Fruit fly (Drosophila melanogaster) whole organism, prepupa: Measurements from ENCODE around the gene Hsp70Ab.

Experiments
- Blimp-1 ChIP-seq: fragments of 200-800 bp; sonication (Bioruptor generic); optimal IDR thresholded peaks from 3 replicates; lab custom pipeline; 2017; ENCODE audit warnings: missing biosample characterization, missing genetic modification characterization, mild to moderate bottlenecking, moderate library complexity, missing genetic modification reagents
- CG10631 ChIP-seq: fragments of 200-800 bp; sonication (Bioruptor generic); optimal IDR thresholded peaks from 2 replicates; lab custom pipeline; 2016; ENCODE audit warnings: missing biosample characterization, missing genetic modification characterization
- CG10669 ChIP-seq: fragments of 200-800 bp; sonication (Bioruptor generic); optimal IDR thresholded peaks from 3 replicates; lab custom pipeline; 2018; ENCODE audit warnings: missing biosample characterization, mild to moderate bottlenecking, missing genetic modification characterization, moderate library complexity
- CG11294 ChIP-seq: fragments of 200-800 bp; sonication (Bioruptor generic); IDR thresholded peaks from 2 replicates; pipeline ENCODE4 v1.3.6; 2022; ENCODE audit warnings: missing biosample characterization, missing genetic modification characterization
- CG11762 ChIP-seq: fragments of 200-800 bp; sonication (Bioruptor generic); optimal IDR thresholded peaks from 3 replicates; lab custom pipeline; 2016; ENCODE audit warnings: missing biosample characterization, missing genetic modification characterization; ENCODE audit not compliant: insufficient read depth
- CG1621 ChIP-seq: fragments of 200-800 bp; sonication (Bioruptor generic); optimal IDR thresholded peaks from 3 replicates; lab custom pipeline; 2018; ENCODE audit warnings: missing biosample characterization, mild to moderate bottlenecking, missing genetic modification characterization
- CG3032 ChIP-seq: fragments of 200-800 bp; optimal IDR thresholded peaks from 2 replicates; lab custom pipeline; 2019; ENCODE audit warnings: missing biosample characterization, mild to moderate bottlenecking, missing genetic modification characterization, moderate library complexity
- CG32006 ChIP-seq: fragments of 200-800 bp; sonication (Bioruptor generic); optimal IDR thresholded peaks from 3 replicates; lab custom pipeline; 2017; ENCODE audit warnings: missing biosample characterization, mild to moderate bottlenecking, missing genetic modification characterization
- CG34406 ChIP-seq: fragments of 200-800 bp; sonication (Bioruptor generic); optimal IDR thresholded peaks from 3 replicates; lab custom pipeline; 2016; ENCODE audit warnings: missing biosample characterization, missing genetic modification characterization
- CG6163 ChIP-seq: fragments of 200-800 bp; sonication (Bioruptor generic); IDR thresholded peaks from 3 replicates; pipeline ENCODE4 v1.3.6; 2022; ENCODE audit warnings: missing biosample characterization, missing genetic modification characterization
- CG6276 ChIP-seq: fragments of 200-800 bp; sonication (Bioruptor generic); optimal IDR thresholded peaks from 2 replicates; lab custom pipeline; 2017; ENCODE audit warnings: missing biosample characterization, mild to moderate bottlenecking, missing genetic modification characterization
- CG6792 ChIP-seq: fragments of 200-800 bp; sonication (Bioruptor generic); optimal IDR thresholded peaks from 3 replicates; lab custom pipeline; 2016; ENCODE audit warnings: missing biosample characterization, missing genetic modification characterization
- CG6808 ChIP-seq: fragments of 200-800 bp; sonication (Bioruptor generic); optimal IDR thresholded peaks from 3 replicates; lab custom pipeline; 2017; ENCODE audit warnings: missing biosample characterization, missing genetic modification characterization, mild to moderate bottlenecking, moderate library complexity, missing genetic modification reagents
- CG7368 ChIP-seq: fragments of 200-800 bp; sonication (Bioruptor generic); optimal IDR thresholded peaks from 3 replicates; lab custom pipeline; 2016; ENCODE audit warnings: missing biosample characterization, missing genetic modification characterization
- CG8119 ChIP-seq: fragments of 200-800 bp; sonication (Bioruptor generic); IDR thresholded peaks from 3 replicates; pipeline ENCODE4 v1.3.6; 2022; ENCODE audit warnings: missing biosample characterization, missing genetic modification characterization
- CG8319 ChIP-seq: fragments of 200-800 bp; sonication (Bioruptor generic); optimal IDR thresholded peaks from 3 replicates; lab custom pipeline; 2016; ENCODE audit warnings: missing biosample characterization, missing genetic modification characterization
- CG8632 ChIP-seq: fragments of 200-800 bp; sonication (Bioruptor generic); optimal IDR thresholded peaks from 3 replicates; lab custom pipeline; 2016; ENCODE audit warnings: missing biosample characterization, missing genetic modification characterization
- CG9139 ChIP-seq: fragments of 200-800 bp; sonication (Bioruptor generic); optimal IDR thresholded peaks from 3 replicates; lab custom pipeline; 2017; ENCODE audit warnings: missing biosample characterization, mild to moderate bottlenecking, missing genetic modification characterization
- Eip75B ChIP-seq: fragments of 200-800 bp; sonication (Bioruptor generic); optimal IDR thresholded peaks from 3 replicates; lab custom pipeline; 2016; ENCODE audit warnings: missing biosample characterization, missing genetic modification characterization
- Eip78C ChIP-seq: fragments of 200-800 bp; sonication (Bioruptor generic); peaks from one replicate; lab custom pipeline; 2016; ENCODE audit warnings: missing biosample characterization, missing genetic modification characterization
- Eip93F ChIP-seq: fragments of 200-800 bp; sonication (Bioruptor generic); optimal IDR thresholded peaks from 2 replicates; lab custom pipeline; 2016; ENCODE audit warnings: missing biosample characterization, mild to moderate bottlenecking, missing genetic modification characterization
- Gug ChIP-seq: fragments of 200-800 bp; sonication (Bioruptor generic); IDR thresholded peaks from 2 replicates; pipeline ENCODE4 v1.3.6; 2022; ENCODE audit warnings: missing biosample characterization, missing genetic modification characterization
- Hr38 ChIP-seq: sonication (Bioruptor generic); optimal IDR thresholded peaks from 2 replicates; lab custom pipeline; 2016; ENCODE audit warnings: missing biosample characterization, missing genetic modification characterization
- Lpt ChIP-seq: fragments of 200-800 bp; sonication (Bioruptor generic); optimal IDR thresholded peaks from 3 replicates; lab custom pipeline; 2016; ENCODE audit warnings: missing biosample characterization, missing genetic modification characterization
- Met ChIP-seq: fragments of 200-800 bp; sonication (Bioruptor generic); optimal IDR thresholded peaks from 3 replicates; lab custom pipeline; 2016; ENCODE audit warnings: missing biosample characterization, missing genetic modification characterization
- Smox ChIP-seq: fragments of 200-800 bp; sonication (Bioruptor generic); optimal IDR thresholded peaks from 3 replicates; lab custom pipeline; 2016; ENCODE audit warnings: missing biosample characterization, missing genetic modification characterization
- Sox102F ChIP-seq: fragments of 200-800 bp; sonication (Bioruptor generic); optimal IDR thresholded peaks from 2 replicates; lab custom pipeline; 2016; ENCODE audit warnings: missing biosample characterization, mild to moderate bottlenecking, missing genetic modification characterization
- Sox14 ChIP-seq: fragments of 200-800 bp; sonication (Bioruptor generic); optimal IDR thresholded peaks from 3 replicates; lab custom pipeline; 2016; ENCODE audit warnings: missing biosample characterization, missing genetic modification characterization
- Sox15 ChIP-seq: fragments of 200-800 bp; sonication (Bioruptor generic); optimal IDR thresholded peaks from 3 replicates; lab custom pipeline; 2016; ENCODE audit warnings: missing biosample characterization, missing genetic modification characterization
- achi ChIP-seq: fragments of 200-800 bp; sonication (Bioruptor generic); optimal IDR thresholded peaks from 3 replicates; lab custom pipeline; 2016; ENCODE audit warnings: missing biosample characterization, missing genetic modification characterization
- acj6 ChIP-seq: fragments of 200-800 bp; sonication (Bioruptor generic); optimal IDR thresholded peaks from 3 replicates; lab custom pipeline; 2016; ENCODE audit warnings: missing biosample characterization, missing genetic modification characterization
- cyc ChIP-seq: fragments of 200-800 bp; sonication (Bioruptor generic); optimal IDR thresholded peaks from 3 replicates; lab custom pipeline; 2016; ENCODE audit warnings: missing biosample characterization, missing genetic modification characterization
- dac ChIP-seq: fragments of 200-800 bp; sonication (Bioruptor generic); optimal IDR thresholded peaks from 2 replicates; lab custom pipeline; 2017; ENCODE audit warnings: missing biosample characterization, mild to moderate bottlenecking, missing genetic modification characterization
- dsx ChIP-seq: fragments of 200-800 bp; optimal IDR thresholded peaks from 3 replicates; lab custom pipeline; 2019; ENCODE audit warnings: missing biosample characterization, mild to moderate bottlenecking, missing genetic modification characterization, moderate library complexity; ENCODE audit not compliant: poor library complexity, severe bottlenecking
- eg ChIP-seq: fragments of 200-800 bp; sonication (Bioruptor generic); IDR thresholded peaks from 3 replicates; pipeline ENCODE4 v1.3.6; 2022; ENCODE audit warnings: missing biosample characterization, missing genetic modification characterization
- esn ChIP-seq: fragments of 200-800 bp; sonication (Bioruptor generic); optimal IDR thresholded peaks from 2 replicates; lab custom pipeline; 2016; ENCODE audit warnings: missing biosample characterization, mild to moderate bottlenecking, missing genetic modification characterization, moderate library complexity
- pdm3 ChIP-seq: fragments of 200-800 bp; sonication (Bioruptor generic); optimal IDR thresholded peaks from 3 replicates; lab custom pipeline; 2016; ENCODE audit warnings: missing biosample characterization, missing genetic modification characterization
- salr ChIP-seq, 2 experiments: fragments of 200-800 bp; sonication (Bioruptor generic); optimal IDR thresholded peaks; 3 replicates each; lab custom pipeline; 2016 to 2018; ENCODE audit warnings: missing biosample characterization in 2 of 2, missing genetic modification characterization in 2 of 2, mild to moderate bottlenecking in 1 of 2
- spab ChIP-seq: fragments of 200-800 bp; sonication (Bioruptor generic); optimal IDR thresholded peaks from 2 replicates; lab custom pipeline; 2017; ENCODE audit warnings: missing biosample characterization, mild to moderate bottlenecking, missing genetic modification characterization, missing genetic modification reagents
- svp ChIP-seq: fragments of 200-800 bp; sonication (Bioruptor generic); peaks from one replicate; lab custom pipeline; 2016; ENCODE audit warnings: missing biosample characterization, missing genetic modification characterization
- topi ChIP-seq: fragments of 200-800 bp; sonication (Bioruptor generic); optimal IDR thresholded peaks from 3 replicates; lab custom pipeline; 2016; ENCODE audit warnings: missing biosample characterization, missing genetic modification characterization
- vri ChIP-seq: fragments of 200-800 bp; sonication (Bioruptor generic); optimal IDR thresholded peaks from 3 replicates; lab custom pipeline; 2016; ENCODE audit warnings: missing biosample characterization, mild to moderate bottlenecking, missing genetic modification characterization

The Hsp70Ab gene

DNA sequence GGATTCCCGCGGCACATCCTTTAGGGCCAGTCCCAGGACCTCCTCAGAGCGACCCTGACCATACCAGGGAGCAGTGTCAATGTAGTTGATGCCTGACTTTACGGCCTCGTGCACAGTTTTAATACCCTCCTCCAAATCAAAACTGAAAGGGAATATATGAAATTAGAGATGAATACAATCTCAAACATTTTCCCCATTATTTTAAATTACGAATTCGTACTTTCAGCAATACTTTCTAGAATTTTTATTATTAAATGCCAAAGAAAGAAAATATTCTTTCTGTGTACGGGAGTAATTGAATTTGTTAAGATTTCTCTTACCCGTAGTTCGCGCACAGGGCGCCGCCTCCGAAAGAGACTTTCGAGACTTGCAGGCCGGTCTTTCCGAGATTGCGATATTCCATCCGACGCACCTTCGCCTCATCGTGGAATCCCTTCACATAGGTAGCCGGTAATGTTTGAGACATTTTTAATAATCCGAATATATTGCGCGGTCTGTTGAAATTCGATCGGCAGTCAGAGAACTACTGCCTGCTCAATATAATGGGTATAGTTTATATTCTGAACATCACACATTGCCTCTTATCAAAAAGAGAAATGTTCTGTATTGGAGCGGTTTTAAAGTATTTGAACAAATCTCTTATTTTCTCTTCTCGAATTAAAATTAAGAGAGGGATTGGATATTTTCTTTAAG, 21.7 kb downstream of the Hsp70Ab start, which contains the start of gene CG18547 (continued):
- TF ChIP-seq Gug (GFP tag; lab: Robert Waterston, UW) (0 out of 2 replicates have a peak, but pooled peaks have one; percentile 20), CG8319 (no peak), Smox (peak; percentile 41), Lpt (GFP tag; lab: Kevin White, UChicago) (peak; percentile 3), CG8119 (GFP tag; lab: Robert Waterston, UW) (0 out of 3 replicates have a peak, but pooled peaks have one; percentile 40), CG8632 (GFP tag; lab: Kevin White, UChicago) (peak; percentile 46), CG7368 (GFP tag; lab: Kevin White, UChicago) (peak; percentile 32), CG3032 (tag; lab: Kevin White, UChicago) (peak; percentile 40), Met (peak; percentile 62), eg (GFP tag; lab: Robert Waterston, UW) (no peak), CG32006 (GFP tag; lab: Kevin White, UChicago) (peak; percentile 25), acj6 (peak; percentile 51), CG9139 (no peak), CG6808 (GFP tag; lab: Kevin White, UChicago) (peak; percentile 5), salr (GFP tag; optimal IDR thresholded peaks at IDR 0.05; lab: Kevin White, UChicago) (no peak), Sox14 (GFP tag; lab: Kevin White, UChicago) (peak; percentile 50), CG10631 (peak; percentile 41), spab (GFP tag; lab: Kevin White, UChicago) (no peak), CG34406 (GFP tag; lab: Kevin White, UChicago) (peak; percentile 43), CG11294 (GFP tag; lab: Robert Waterston, UW) (no peak), CG11762 (GFP tag; lab: Kevin White, UChicago) (peak; percentile 32), pdm3 (GFP tag; lab: Kevin White, UChicago) (peak; percentile 46), topi (GFP tag; lab: Kevin White, UChicago) (peak; percentile 54), CG10669 (GFP tag; lab: Kevin White, UChicago) (peak; percentile 57), Blimp-1 (no peak), esn (peak; percentile 46), Hr38 (GFP tag; lab: Kevin White, UChicago) (no peak), Sox102F (GFP tag; lab: Kevin White, UChicago) (peak; percentile 64)

DNA sequence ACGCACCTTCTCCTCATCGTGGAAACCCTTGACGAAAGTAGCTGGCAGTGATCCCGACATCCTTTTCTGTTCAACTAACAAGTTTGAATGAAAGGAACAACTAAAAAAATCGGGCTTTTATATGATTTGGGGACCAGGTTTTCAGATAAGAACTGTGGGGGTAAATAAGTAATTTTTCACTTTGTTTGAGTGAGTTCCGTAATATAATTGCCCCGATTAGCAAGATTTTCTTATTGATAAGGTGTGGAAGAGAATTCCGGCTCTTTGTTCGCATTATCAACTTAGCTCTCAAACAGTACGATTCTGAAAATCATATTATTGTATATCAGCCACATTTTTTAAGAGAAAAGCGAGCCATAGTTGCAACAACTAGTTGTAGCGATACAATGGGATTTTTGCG, 23.6 kb downstream of the Hsp70Ab start, which contains the start of gene CG12224:
Gene CG12224 (minus strand): TSS at position 101 of the 400 bp plus-strand sequence.
- TF ChIP-seq CG6792 (GFP tag; lab: Kevin White, UChicago): no peak
- TF ChIP-seq CG11294 (GFP tag; lab: Robert Waterston, UW): no peak
- TF ChIP-seq CG3032 (tag; lab: Kevin White, UChicago): no peak
- no peak for TF ChIP-seq salr (GFP tag; optimal IDR thresholded peaks at IDR 0.05; lab: Kevin White, UChicago)
- TF ChIP-seq Eip93F (GFP tag; lab: Kevin White, UChicago): no peak
- no peak for TF ChIP-seq Sox15
- TF ChIP-seq topi (GFP tag; lab: Kevin White, UChicago): no peak
- TF ChIP-seq Eip75B (GFP tag; lab: Kevin White, UChicago): no peak
- no peak for TF ChIP-seq vri (GFP tag; lab: Kevin White, UChicago)
- no peak for TF ChIP-seq esn
- TF ChIP-seq pdm3 (GFP tag; lab: Kevin White, UChicago): no peak
- no peak for TF ChIP-seq CG34406 (GFP tag; lab: Kevin White, UChicago)
- no peak for TF ChIP-seq CG7368 (GFP tag; lab: Kevin White, UChicago)
- no peak for TF ChIP-seq eg (GFP tag; lab: Robert Waterston, UW)

DNA sequence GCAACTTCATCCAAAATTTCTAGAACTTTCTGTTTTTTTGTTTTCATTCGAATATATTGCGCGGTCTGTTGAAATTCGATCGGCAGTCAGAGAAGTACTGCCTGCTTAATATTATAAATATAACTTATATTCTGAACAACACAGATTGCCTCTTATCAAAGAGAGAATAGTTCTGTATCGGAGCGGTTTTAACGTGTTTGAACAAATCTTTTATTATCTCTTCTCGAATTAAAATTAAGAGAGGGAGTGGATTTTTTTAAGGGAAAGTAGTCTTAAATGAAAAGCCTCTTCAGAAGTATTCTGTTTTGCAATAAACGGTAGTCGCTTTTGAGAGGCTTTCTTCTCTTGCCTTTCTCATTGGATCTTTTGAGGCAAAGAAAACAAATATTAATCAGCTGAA, 24.2 kb downstream of the Hsp70Ab start:
- TF ChIP-seq CG3032 (tag; lab: Kevin White, UChicago): no peak
- TF ChIP-seq Eip93F (GFP tag; lab: Kevin White, UChicago): peak; percentile 53

DNA sequence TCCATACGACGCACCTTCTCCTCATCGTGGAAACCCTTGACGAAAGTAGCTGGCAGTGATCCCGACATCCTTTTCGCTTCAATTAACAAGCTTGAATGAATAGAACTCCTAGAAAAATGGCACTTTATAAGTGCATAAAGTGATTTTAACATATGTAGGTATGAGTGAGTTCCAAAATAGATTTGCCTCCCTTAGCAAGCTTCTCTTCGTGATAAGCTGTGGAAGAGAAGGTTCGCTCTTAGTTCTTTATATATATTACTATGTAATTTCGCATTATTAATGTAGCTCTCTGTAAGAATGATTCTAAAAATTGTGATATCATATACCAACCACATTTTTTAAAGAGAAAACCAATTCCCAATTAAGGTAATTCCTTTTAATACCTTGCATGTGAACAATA, 26.1 kb downstream of the Hsp70Ab start, which contains the start of gene CG3397:
Gene CG3397 (minus strand): TSS at position 101 of the 400 bp plus-strand sequence.
- TF ChIP-seq Eip78C (no peak), CG1621 (tag; lab: Kevin White, UChicago) (no peak), cyc (no peak), CG6276 (GFP tag; lab: Kevin White, UChicago) (no peak), Sox102F (GFP tag; lab: Kevin White, UChicago) (no peak), dac (GFP tag; lab: Kevin White, UChicago) (no peak), CG6163 (GFP tag; lab: Robert Waterston, UW) (no peak), dsx (no peak), svp (no peak), CG9139 (no peak), Lpt (GFP tag; lab: Kevin White, UChicago) (no peak), achi (GFP tag; lab: Kevin White, UChicago) (no peak)
